Fruit fly (Drosophila melanogaster): ENCODE measurements around the gene Tim13.

Tim13 gene

DNA sequence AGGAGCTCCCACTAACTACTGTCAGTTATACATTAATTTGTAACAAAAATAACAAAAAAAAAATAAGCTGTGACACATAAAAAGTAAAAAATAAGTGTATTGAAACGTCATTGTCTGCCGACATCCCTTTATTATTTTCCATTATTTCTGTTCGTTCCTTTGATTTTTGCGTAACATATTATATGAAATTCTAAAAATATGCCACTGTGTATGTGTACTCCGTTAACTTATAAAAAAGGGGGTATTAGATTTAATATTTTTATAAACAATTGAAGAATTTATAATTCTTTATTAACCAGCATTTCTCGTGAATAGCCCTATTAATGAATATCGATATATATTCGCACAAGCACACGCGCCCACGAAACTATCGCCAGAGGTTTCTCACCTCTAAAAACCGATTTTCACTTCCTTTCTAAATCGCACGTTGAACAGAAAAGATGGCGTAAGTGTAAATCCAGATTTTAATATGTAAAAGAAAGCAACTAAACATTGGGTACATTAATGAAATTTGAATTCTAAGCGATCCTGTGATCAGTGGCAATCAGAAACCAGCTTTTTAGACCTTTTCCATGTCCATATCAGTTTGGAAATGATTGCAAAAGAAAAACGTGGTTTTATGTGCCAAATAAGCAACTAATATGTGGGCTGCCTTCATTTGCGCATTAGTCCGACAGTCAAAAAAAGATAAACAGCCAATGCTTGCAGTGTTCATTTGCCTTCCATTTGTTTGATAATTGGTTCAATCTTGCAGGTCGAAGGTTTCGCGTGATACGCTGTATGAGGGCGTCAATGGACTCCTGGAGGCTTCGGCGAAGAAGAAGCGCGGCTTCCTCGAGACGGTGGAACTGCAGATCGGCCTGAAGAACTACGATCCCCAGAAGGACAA, 48.4 kb upstream of the Tim13 start, which contains the start of gene RpL10Ab (continued):
- TF ChIP-seq Ets21C (GFP tag; optimal IDR thresholded peaks at IDR 0.05) (no peak), svp (GFP tag) (no peak), CG31627 (GFP tag; optimal IDR thresholded peaks at IDR 0.05) (peak; percentile 45), Met (GFP tag; optimal IDR thresholded peaks at IDR 0.05) (peak; percentile 50), pdm3 (GFP tag; optimal IDR thresholded peaks at IDR 0.05) (no peak), CG15336 (GFP tag; IDR thresholded peaks at IDR 0.05) (peak; percentile 22; the same call in 1 of the 2 replicates), CG9139 (GFP tag; optimal IDR thresholded peaks at IDR 0.05) (peak; percentile 18), CG8632 (GFP tag; optimal IDR thresholded peaks at IDR 0.05) (peak; percentile 34), Smox (GFP tag; optimal IDR thresholded peaks at IDR 0.05) (peak; percentile 5), OdsH (GFP tag; optimal IDR thresholded peaks at IDR 0.05) (peak; percentile 40), Ets96B (tag; optimal IDR thresholded peaks at IDR 0.05) (no peak), CG3919 (GFP tag; optimal IDR thresholded peaks at IDR 0.05) (peak; percentile 77), fkh (GFP tag; optimal IDR thresholded peaks at IDR 0.05) (peak; percentile 8), Eip78C (GFP tag) (peak; percentile 76), dsx (GFP tag; optimal IDR thresholded peaks at IDR 0.05; ENCODE audit: poor library complexity, severe bottlenecking) (no peak), CG6163 (GFP tag; IDR thresholded peaks at IDR 0.05) (peak; percentile 63)

DNA sequence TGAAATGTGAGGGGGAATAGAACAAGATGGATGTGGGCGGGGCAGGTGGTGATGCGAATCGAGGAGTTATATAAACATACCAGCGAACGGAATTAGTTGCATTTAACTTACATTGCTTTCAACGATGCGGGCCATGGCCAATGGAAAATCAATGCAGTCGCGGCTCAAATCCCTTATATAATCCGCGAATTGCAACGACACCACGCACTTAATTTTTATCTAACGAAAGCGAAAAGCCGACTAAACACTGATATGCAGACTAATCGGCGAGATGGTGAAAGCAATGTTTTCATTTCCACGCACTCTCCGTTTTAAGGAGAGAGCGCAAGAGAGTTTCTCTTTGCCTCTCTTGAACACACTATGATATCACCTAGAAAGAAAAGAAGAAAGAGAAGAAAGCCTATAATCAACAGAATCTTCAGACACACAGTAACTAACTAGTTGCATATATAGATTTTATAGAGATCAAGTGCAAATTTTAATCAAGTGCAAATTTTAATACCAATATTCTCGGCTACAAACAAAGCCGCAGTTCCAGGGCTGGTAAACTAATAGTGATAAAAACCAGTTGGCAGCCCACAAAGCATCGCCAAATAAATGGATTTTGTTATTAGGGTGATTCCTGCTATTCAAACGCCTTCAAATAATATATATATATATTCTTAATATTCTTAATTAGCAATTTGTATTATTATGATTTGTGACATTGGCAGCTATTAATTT, 47.6 kb upstream of the Tim13 start, which contains the start of the genes CG11597 and CG5946:
TSS of gene CG11597 (minus strand) at position 553 of the 723 bp plus-strand sequence.
TSS of gene CG5946 (minus strand) at position 553 of the 723 bp plus-strand sequence.
- TF ChIP-seq Hr4 (GFP tag; optimal IDR thresholded peaks at IDR 0.05): no peak
- no peak for TF ChIP-seq CG7368 (GFP tag; optimal IDR thresholded peaks at IDR 0.05)
- peak; percentile 31 for TF ChIP-seq Sox14 (GFP tag; optimal IDR thresholded peaks at IDR 0.05)
- TF ChIP-seq achi (GFP tag; optimal IDR thresholded peaks at IDR 0.05): no peak
- TF ChIP-seq Ets21C (GFP tag; optimal IDR thresholded peaks at IDR 0.05): no peak
- TF ChIP-seq Eip78C (GFP tag): peak; percentile 45
- no peak for TF ChIP-seq Smox (GFP tag; optimal IDR thresholded peaks at IDR 0.05)
- peak; percentile 46 for TF ChIP-seq CG6276 (GFP tag; optimal IDR thresholded peaks at IDR 0.05)
- no peak for TF ChIP-seq CG15336 (GFP tag; IDR thresholded peaks at IDR 0.05)
- TF ChIP-seq ss (GFP tag; optimal IDR thresholded peaks at IDR 0.05): no peak
- TF ChIP-seq CG4318 (GFP tag; optimal IDR thresholded peaks at IDR 0.05): no peak
- TF ChIP-seq lz (GFP tag; optimal IDR thresholded peaks at IDR 0.05): no peak
- no peak for TF ChIP-seq Ets96B (tag; optimal IDR thresholded peaks at IDR 0.05)
- TF ChIP-seq Lpt (GFP tag; optimal IDR thresholded peaks at IDR 0.05): no peak
- TF ChIP-seq Blimp-1 (GFP tag; optimal IDR thresholded peaks at IDR 0.05): peak; percentile 62
- no peak for TF ChIP-seq CG9139 (GFP tag; optimal IDR thresholded peaks at IDR 0.05)
- TF ChIP-seq CG8119 (GFP tag; IDR thresholded peaks at IDR 0.05): no peak
- TF ChIP-seq fd85E (GFP tag; optimal IDR thresholded peaks at IDR 0.05): no peak
- no peak for TF ChIP-seq CG6854 (GFP tag; optimal IDR thresholded peaks at IDR 0.05)
- no peak for TF ChIP-seq CG11902 (GFP tag; optimal IDR thresholded peaks at IDR 0.05)
- no peak for TF ChIP-seq Hr38 (GFP tag; optimal IDR thresholded peaks at IDR 0.05)
- no peak for TF ChIP-seq Eip75B (GFP tag; optimal IDR thresholded peaks at IDR 0.05)
- no peak for TF ChIP-seq pdm3 (GFP tag; optimal IDR thresholded peaks at IDR 0.05)
- TF ChIP-seq Sox102F (GFP tag; optimal IDR thresholded peaks at IDR 0.05): no peak
- TF ChIP-seq salr (GFP tag; optimal IDR thresholded peaks at IDR 0.05): no peak
- TF ChIP-seq CG8319 (GFP tag; optimal IDR thresholded peaks at IDR 0.05): no peak
- no peak for TF ChIP-seq CG16779 (tag; optimal IDR thresholded peaks at IDR 0.05)
- no peak for TF ChIP-seq Hr39 (GFP tag; optimal IDR thresholded peaks at IDR 0.05)
- TF ChIP-seq cyc (GFP tag; optimal IDR thresholded peaks at IDR 0.05): peak; percentile 13
- TF ChIP-seq topi (GFP tag; optimal IDR thresholded peaks at IDR 0.05): no peak
- TF ChIP-seq CG31627 (GFP tag; optimal IDR thresholded peaks at IDR 0.05): peak; percentile 19
- no peak for TF ChIP-seq svp (GFP tag)
- no peak for TF ChIP-seq Met (GFP tag; optimal IDR thresholded peaks at IDR 0.05)
- no peak for TF ChIP-seq CG6808 (GFP tag; optimal IDR thresholded peaks at IDR 0.05)
- TF ChIP-seq fkh (GFP tag; optimal IDR thresholded peaks at IDR 0.05): no peak
- no peak for TF ChIP-seq CG1621 (tag; optimal IDR thresholded peaks at IDR 0.05)
- TF ChIP-seq esn (GFP tag; optimal IDR thresholded peaks at IDR 0.05): no peak
- TF ChIP-seq CG3032 (tag; optimal IDR thresholded peaks at IDR 0.05): no peak
- TF ChIP-seq Eip93F (GFP tag; optimal IDR thresholded peaks at IDR 0.05): no peak
- TF ChIP-seq dsx (GFP tag; optimal IDR thresholded peaks at IDR 0.05; ENCODE audit: poor library complexity, severe bottlenecking): no peak
- no peak for TF ChIP-seq net (GFP tag; optimal IDR thresholded peaks at IDR 0.05)

All from whole organism, prepupa.